Fruit fly (Drosophila melanogaster): ENCODE data around the gene CG7352.

The CG7352 gene

DNA sequence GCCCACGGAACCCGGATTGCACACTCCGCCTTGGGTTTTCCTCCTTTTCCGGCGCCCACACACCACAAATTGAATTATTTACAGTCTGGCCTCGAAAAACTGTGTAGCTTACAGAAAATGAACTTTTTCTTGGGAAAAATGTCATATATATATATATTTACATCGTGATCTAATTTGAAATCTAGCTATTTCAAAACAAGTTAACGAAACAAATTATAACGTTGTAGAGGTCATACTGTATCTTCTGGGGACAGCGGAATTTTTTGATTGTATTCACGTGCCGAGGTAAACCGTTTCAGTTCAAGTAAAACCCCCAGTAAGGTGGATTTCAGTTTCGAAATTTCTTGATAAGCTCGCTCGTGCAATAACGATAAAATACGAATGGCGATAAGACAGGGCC lies 7.1 kb downstream of the CG7352 start (continued):
- peak; percentile 16 for TF ChIP-seq Sox15 (GFP tag; optimal IDR thresholded peaks at IDR 0.05)
- peak; percentile 33 for TF ChIP-seq achi (GFP tag; optimal IDR thresholded peaks at IDR 0.05)
- no peak for TF ChIP-seq dsx (GFP tag; optimal IDR thresholded peaks at IDR 0.05; ENCODE audit: poor library complexity, severe bottlenecking)
- TF ChIP-seq CG8319 (GFP tag; optimal IDR thresholded peaks at IDR 0.05), result no peak
- TF ChIP-seq fd59A (GFP tag; optimal IDR thresholded peaks at IDR 0.05), result no peak
- no peak for TF ChIP-seq CG1621 (tag; optimal IDR thresholded peaks at IDR 0.05)
- peak; percentile 86 for TF ChIP-seq svp (GFP tag)
- TF ChIP-seq Blimp-1 (GFP tag; optimal IDR thresholded peaks at IDR 0.05), result no peak
- TF ChIP-seq esn (GFP tag; optimal IDR thresholded peaks at IDR 0.05), result peak; percentile 67
- TF ChIP-seq CG7368 (GFP tag; optimal IDR thresholded peaks at IDR 0.05), result no peak
- TF ChIP-seq net (GFP tag; optimal IDR thresholded peaks at IDR 0.05), result no peak
- no peak for TF ChIP-seq CG6854 (GFP tag; optimal IDR thresholded peaks at IDR 0.05)
- TF ChIP-seq Sox102F (GFP tag; optimal IDR thresholded peaks at IDR 0.05), result no peak
- TF ChIP-seq CG11294 (GFP tag; IDR thresholded peaks at IDR 0.05), result peak; percentile 38; the same call in 1 of the 2 replicates
- peak; percentile 47 for TF ChIP-seq CG34406 (GFP tag; optimal IDR thresholded peaks at IDR 0.05)
- TF ChIP-seq spab (GFP tag; optimal IDR thresholded peaks at IDR 0.05), result no peak
- peak; percentile 8 for TF ChIP-seq CG6792 (GFP tag; optimal IDR thresholded peaks at IDR 0.05)
- TF ChIP-seq eg (GFP tag; IDR thresholded peaks at IDR 0.05), result peak; percentile 85
- TF ChIP-seq CG4318 (GFP tag; optimal IDR thresholded peaks at IDR 0.05), result no peak
- peak; percentile 44 for TF ChIP-seq pdm3 (GFP tag; optimal IDR thresholded peaks at IDR 0.05)
- TF ChIP-seq CG3919 (GFP tag; optimal IDR thresholded peaks at IDR 0.05), result no peak
- peak; percentile 85 for TF ChIP-seq Eip78C (GFP tag)
- no peak for TF ChIP-seq CG9139 (GFP tag; optimal IDR thresholded peaks at IDR 0.05)
- no peak for TF ChIP-seq CG10631 (GFP tag; optimal IDR thresholded peaks at IDR 0.05)
- TF ChIP-seq Hr38 (GFP tag; optimal IDR thresholded peaks at IDR 0.05), result no peak
- no peak for TF ChIP-seq CG11762 (GFP tag; optimal IDR thresholded peaks at IDR 0.05; ENCODE audit: insufficient read depth)
- no peak for TF ChIP-seq Lpt (GFP tag; optimal IDR thresholded peaks at IDR 0.05)
- TF ChIP-seq Eip75B (GFP tag; optimal IDR thresholded peaks at IDR 0.05), result no peak
- TF ChIP-seq CG6163 (GFP tag; IDR thresholded peaks at IDR 0.05), result peak; percentile 81

DNA sequence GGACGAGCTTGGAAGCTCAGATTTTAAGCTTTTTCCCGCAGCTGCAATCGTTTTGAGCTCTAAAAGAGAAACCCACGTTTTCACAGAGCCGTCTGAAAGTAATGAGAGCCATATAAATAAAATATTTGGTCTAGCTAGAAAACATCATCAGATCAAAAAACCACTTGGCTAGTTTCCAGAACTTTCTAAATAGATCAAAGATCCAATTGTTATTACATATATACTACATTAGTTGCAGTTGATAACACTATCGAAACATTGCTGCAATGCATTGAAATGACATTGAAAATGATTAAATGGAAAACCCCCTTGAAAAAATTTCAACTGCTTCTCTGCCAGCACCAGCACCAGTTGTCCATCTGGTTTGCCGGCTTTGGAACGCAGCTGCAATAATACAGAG lies 7.6 kb downstream of the CG7352 start:
- TF ChIP-seq Sox102F (GFP tag; optimal IDR thresholded peaks at IDR 0.05) (peak; percentile 66), Eip93F (GFP tag; optimal IDR thresholded peaks at IDR 0.05) (no peak), Blimp-1 (GFP tag; optimal IDR thresholded peaks at IDR 0.05) (no peak), CG15336 (GFP tag; IDR thresholded peaks at IDR 0.05) (peak; percentile 97), CG6276 (GFP tag; optimal IDR thresholded peaks at IDR 0.05) (peak; percentile 93), Hr4 (GFP tag; optimal IDR thresholded peaks at IDR 0.05) (peak; percentile 97), CG11294 (GFP tag; IDR thresholded peaks at IDR 0.05) (peak; percentile 90), CG1621 (tag; optimal IDR thresholded peaks at IDR 0.05) (peak; percentile 41), salr (GFP tag; optimal IDR thresholded peaks at IDR 0.05) (peak; percentile 56 to 60), Ets21C (GFP tag; optimal IDR thresholded peaks at IDR 0.05) (peak; percentile 40), CG6163 (GFP tag; IDR thresholded peaks at IDR 0.05) (peak; percentile 91), CG10631 (GFP tag; optimal IDR thresholded peaks at IDR 0.05) (peak; percentile 79), achi (GFP tag; optimal IDR thresholded peaks at IDR 0.05) (peak; percentile 88), Gug (GFP tag; IDR thresholded peaks at IDR 0.05) (peak; percentile 92), Ets96B (tag; optimal IDR thresholded peaks at IDR 0.05) (peak; percentile 72), Eip78C (GFP tag) (peak; percentile 99), OdsH (GFP tag; optimal IDR thresholded peaks at IDR 0.05) (peak; percentile 95), dsx (GFP tag; optimal IDR thresholded peaks at IDR 0.05; ENCODE audit: poor library complexity, severe bottlenecking) (peak; percentile 70), lz (GFP tag; optimal IDR thresholded peaks at IDR 0.05) (peak; percentile 76), CG32006 (GFP tag; optimal IDR thresholded peaks at IDR 0.05) (peak; percentile 93), CG6854 (GFP tag; optimal IDR thresholded peaks at IDR 0.05) (no peak), fkh (GFP tag; optimal IDR thresholded peaks at IDR 0.05) (no peak), CG6808 (GFP tag; optimal IDR thresholded peaks at IDR 0.05) (peak; percentile 68), dac (GFP tag; optimal IDR thresholded peaks at IDR 0.05) (peak; percentile 90), CG7368 (GFP tag; optimal IDR thresholded peaks at IDR 0.05) (peak; percentile 89), CG31627 (GFP tag; optimal IDR thresholded peaks at IDR 0.05) (peak; percentile 69), CG8319 (GFP tag; optimal IDR thresholded peaks at IDR 0.05) (peak; percentile 90), CG11902 (GFP tag; optimal IDR thresholded peaks at IDR 0.05) (peak; percentile 89), Smox (GFP tag; optimal IDR thresholded peaks at IDR 0.05) (peak; percentile 7), Lpt (GFP tag; optimal IDR thresholded peaks at IDR 0.05) (peak; percentile 89), CG16779 (tag; optimal IDR thresholded peaks at IDR 0.05) (peak; percentile 82), vri (GFP tag; optimal IDR thresholded peaks at IDR 0.05) (no peak), net (GFP tag; optimal IDR thresholded peaks at IDR 0.05) (peak; percentile 95), Hr39 (GFP tag; optimal IDR thresholded peaks at IDR 0.05) (peak; percentile 65)

Measured in whole organism, prepupa.